Worm (Caenorhabditis elegans) whole organism, L4 larva: ENCODE measurements around the gene str-205.

ENCODE experiments used
- D1046.2 ChIP-seq: fragments of 200-800 bp; sonication (Bioruptor generic); IDR thresholded peaks from 2 replicates; pipeline ENCODE4 v1.3.6; 2022; ENCODE audit warnings: missing genetic modification characterization, missing compliant biosample characterization
- dve-1 ChIP-seq: sonication (generic microtip); optimal IDR thresholded peaks from 2 replicates; lab custom pipeline; 2017; ENCODE audit warnings: antibody characterized with exemption, mild to moderate bottlenecking, missing genetic modification characterization, missing compliant biosample characterization; ENCODE audit not compliant: insufficient read depth
- fos-1 ChIP-seq: fragments of 150-350 bp; optimal IDR thresholded peaks from 2 replicates; lab custom pipeline; 2014; ENCODE audit warnings: missing biosample characterization, missing genetic modification characterization
- lim-7 ChIP-seq: fragments of 200-800 bp; sonication (Bioruptor generic); IDR thresholded peaks from 2 replicates; pipeline ENCODE4 v1.3.6; 2022; ENCODE audit warnings: missing genetic modification characterization, missing compliant biosample characterization
- lir-3 ChIP-seq: sonication (generic microtip); optimal IDR thresholded peaks from 2 replicates; lab custom pipeline; 2016; ENCODE audit warnings: mild to moderate bottlenecking, missing genetic modification characterization, missing compliant biosample characterization
- unc-130 ChIP-seq: sonication (generic microtip); optimal IDR thresholded peaks from 2 replicates; lab custom pipeline; 2016; ENCODE audit warnings: missing genetic modification reagents, missing genetic modification characterization, missing compliant biosample characterization

ce11 chrV:4968775-4969174, 39.0 kb upstream of the str-205 start:
- TF ChIP-seq unc-130 (no peak), lim-7 (GFP tag; lab: Robert Waterston, UW) (no peak), D1046.2 (GFP tag; lab: Robert Waterston, UW) (no peak), fos-1 (tag; lab: Kevin White, UChicago) (no peak), dve-1 (tag; lab: Kevin White, UChicago) (peak; percentile 27), lir-3 (tag; lab: Kevin White, UChicago) (no peak)
